Worm (Caenorhabditis elegans): ENCODE measurements around the gene bbs-2.

DNA sequence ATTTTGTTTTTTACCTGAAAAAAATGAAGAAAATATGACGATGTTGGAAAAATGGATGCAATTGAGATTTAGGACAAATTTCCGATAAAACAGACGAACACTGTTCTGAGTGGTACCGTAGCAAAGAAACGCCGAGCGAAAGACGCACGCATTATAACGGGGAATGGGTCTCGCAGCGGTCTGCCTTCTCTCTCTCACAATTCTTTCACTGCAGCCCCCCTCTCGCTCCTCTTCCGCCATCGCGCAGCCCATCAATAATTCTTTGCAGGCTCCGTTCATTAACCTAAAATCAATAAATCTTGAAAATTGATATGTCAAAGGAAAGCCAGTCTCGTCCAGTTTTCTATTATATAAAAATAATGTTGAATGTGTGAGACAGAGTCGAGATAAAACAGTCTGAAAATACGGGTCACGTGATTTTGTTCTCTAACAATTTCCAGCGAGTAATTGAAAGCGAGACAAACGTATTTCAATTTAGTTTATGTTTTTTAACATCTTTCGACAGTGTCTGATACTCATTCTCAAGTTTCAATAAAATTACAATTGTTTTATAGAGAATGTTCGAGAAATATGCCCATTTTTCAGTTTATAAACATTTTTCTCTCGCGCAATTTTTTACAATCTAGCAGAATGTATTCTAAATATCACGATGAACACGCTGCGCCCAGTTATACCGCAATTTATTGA lies 24.2 kb upstream of the bbs-2 start:
- no peak for TF ChIP-seq ama-1 (optimal IDR thresholded peaks at IDR 0.05)
- TF ChIP-seq F13C5.2 (tag; optimal IDR thresholded peaks at IDR 0.05), result no peak
- TF ChIP-seq flt-1 (GFP tag; IDR thresholded peaks at IDR 0.05), result no peak
- TF ChIP-seq scrt-1 (GFP tag; IDR thresholded peaks at IDR 0.05), result no peak
- no peak for TF ChIP-seq tra-4 (tag; optimal IDR thresholded peaks at IDR 0.05)

Measured in whole organism, early embryonic.